Fruit fly (Drosophila melanogaster) S2 (cell line): Measurements from ENCODE around the gene Dpy-30L2.

Experiments used
- CG8478 ChIP-seq: fragments of >200 bp; optimal IDR thresholded peaks from 2 replicates; lab custom pipeline; 2018
- CTCF ChIP-seq, 2 experiments: fragments of >200 bp; optimal IDR thresholded peaks; 2 replicates each; lab custom pipeline; 2018

DNA sequence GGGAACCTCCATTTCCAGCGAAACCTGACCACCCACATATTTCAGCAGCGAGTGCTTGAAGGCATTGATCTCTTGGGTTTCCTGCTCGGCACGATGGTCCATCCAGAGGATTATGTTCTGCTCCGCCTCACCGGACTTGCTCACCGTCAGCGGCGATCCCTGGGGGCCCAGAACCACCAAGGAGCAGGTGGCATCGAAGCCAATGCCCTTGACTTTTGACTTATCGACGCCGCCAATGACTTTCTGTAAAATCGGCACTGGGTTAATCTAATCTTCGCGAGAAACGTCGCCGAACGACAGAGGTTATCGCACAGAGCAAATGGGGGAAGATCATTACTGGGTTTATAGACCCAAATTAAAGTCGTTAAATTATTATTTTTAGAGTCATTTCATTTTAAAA is 23.1 kb downstream of the Dpy-30L2 start:
- TF ChIP-seq CTCF (optimal IDR thresholded peaks at IDR 0.05; lab: Kevin White, UChicago) (no peak), CG8478 (lab: Kevin White, UChicago) (no peak)
